Fruit fly (Drosophila melanogaster) whole organism, prepupa: Measurements from ENCODE around the gene Ser12.

Experiments used
- CG11762 ChIP-seq: fragments of 200-800 bp; sonication (Bioruptor generic); optimal IDR thresholded peaks from 3 replicates; lab custom pipeline; 2016; ENCODE audit warnings: missing biosample characterization, missing genetic modification characterization; ENCODE audit not compliant: insufficient read depth
- CG16779 ChIP-seq: fragments of 200-800 bp; sonication (Bioruptor generic); optimal IDR thresholded peaks from 3 replicates; lab custom pipeline; 2017; ENCODE audit warnings: missing biosample characterization, mild to moderate bottlenecking, missing genetic modification characterization
- CG32006 ChIP-seq: fragments of 200-800 bp; sonication (Bioruptor generic); optimal IDR thresholded peaks from 3 replicates; lab custom pipeline; 2017; ENCODE audit warnings: missing biosample characterization, mild to moderate bottlenecking, missing genetic modification characterization
- CG6792 ChIP-seq: fragments of 200-800 bp; sonication (Bioruptor generic); optimal IDR thresholded peaks from 3 replicates; lab custom pipeline; 2016; ENCODE audit warnings: missing biosample characterization, missing genetic modification characterization
- CG6808 ChIP-seq: fragments of 200-800 bp; sonication (Bioruptor generic); optimal IDR thresholded peaks from 3 replicates; lab custom pipeline; 2017; ENCODE audit warnings: missing biosample characterization, missing genetic modification characterization, mild to moderate bottlenecking, moderate library complexity, missing genetic modification reagents
- CG8119 ChIP-seq: fragments of 200-800 bp; sonication (Bioruptor generic); IDR thresholded peaks from 3 replicates; pipeline ENCODE4 v1.3.6; 2022; ENCODE audit warnings: missing biosample characterization, missing genetic modification characterization
- CG9139 ChIP-seq: fragments of 200-800 bp; sonication (Bioruptor generic); optimal IDR thresholded peaks from 3 replicates; lab custom pipeline; 2017; ENCODE audit warnings: missing biosample characterization, mild to moderate bottlenecking, missing genetic modification characterization
- Eip75B ChIP-seq: fragments of 200-800 bp; sonication (Bioruptor generic); optimal IDR thresholded peaks from 3 replicates; lab custom pipeline; 2016; ENCODE audit warnings: missing biosample characterization, missing genetic modification characterization
- Hr38 ChIP-seq: sonication (Bioruptor generic); optimal IDR thresholded peaks from 2 replicates; lab custom pipeline; 2016; ENCODE audit warnings: missing biosample characterization, missing genetic modification characterization
- Hr39 ChIP-seq: fragments of 200-800 bp; sonication (Bioruptor generic); optimal IDR thresholded peaks from 2 replicates; lab custom pipeline; 2016; ENCODE audit warnings: missing biosample characterization, missing genetic modification characterization
- Hr4 ChIP-seq: fragments of 200-800 bp; sonication (Bioruptor generic); optimal IDR thresholded peaks from 3 replicates; lab custom pipeline; 2016; ENCODE audit warnings: missing biosample characterization, missing genetic modification characterization
- Met ChIP-seq: fragments of 200-800 bp; sonication (Bioruptor generic); optimal IDR thresholded peaks from 3 replicates; lab custom pipeline; 2016; ENCODE audit warnings: missing biosample characterization, missing genetic modification characterization
- Sox102F ChIP-seq: fragments of 200-800 bp; sonication (Bioruptor generic); optimal IDR thresholded peaks from 2 replicates; lab custom pipeline; 2016; ENCODE audit warnings: missing biosample characterization, mild to moderate bottlenecking, missing genetic modification characterization
- Sox14 ChIP-seq: fragments of 200-800 bp; sonication (Bioruptor generic); optimal IDR thresholded peaks from 3 replicates; lab custom pipeline; 2016; ENCODE audit warnings: missing biosample characterization, missing genetic modification characterization
- achi ChIP-seq: fragments of 200-800 bp; sonication (Bioruptor generic); optimal IDR thresholded peaks from 3 replicates; lab custom pipeline; 2016; ENCODE audit warnings: missing biosample characterization, missing genetic modification characterization
- acj6 ChIP-seq: fragments of 200-800 bp; sonication (Bioruptor generic); optimal IDR thresholded peaks from 3 replicates; lab custom pipeline; 2016; ENCODE audit warnings: missing biosample characterization, missing genetic modification characterization
- dac ChIP-seq: fragments of 200-800 bp; sonication (Bioruptor generic); optimal IDR thresholded peaks from 2 replicates; lab custom pipeline; 2017; ENCODE audit warnings: missing biosample characterization, mild to moderate bottlenecking, missing genetic modification characterization
- net ChIP-seq: fragments of 200-800 bp; sonication (Bioruptor generic); optimal IDR thresholded peaks from 3 replicates; lab custom pipeline; 2016; ENCODE audit warnings: missing biosample characterization, missing genetic modification characterization
- salr ChIP-seq, 2 experiments: fragments of 200-800 bp; sonication (Bioruptor generic); optimal IDR thresholded peaks; 3 replicates each; lab custom pipeline; 2016 to 2018; ENCODE audit warnings: missing biosample characterization in 2 of 2, missing genetic modification characterization in 2 of 2, mild to moderate bottlenecking in 1 of 2
- svp ChIP-seq: fragments of 200-800 bp; sonication (Bioruptor generic); peaks from one replicate; lab custom pipeline; 2016; ENCODE audit warnings: missing biosample characterization, missing genetic modification characterization
- topi ChIP-seq: fragments of 200-800 bp; sonication (Bioruptor generic); optimal IDR thresholded peaks from 3 replicates; lab custom pipeline; 2016; ENCODE audit warnings: missing biosample characterization, missing genetic modification characterization

Ser12 gene

dm6 chr2L:2201107-2201561 is 49.9 kb downstream of the Ser12 start (continued):
- TF ChIP-seq dac (GFP tag; lab: Kevin White, UChicago) (peak; percentile 89), Met (GFP tag; lab: Kevin White, UChicago) (peak; percentile 83), CG9139 (GFP tag; lab: Kevin White, UChicago) (peak; percentile 65), acj6 (GFP tag; lab: Kevin White, UChicago) (peak; percentile 91), Eip75B (GFP tag; lab: Kevin White, UChicago) (peak; percentile 89), Sox14 (peak; percentile 93), Sox102F (peak; percentile 72), CG8119 (peak; percentile 93), svp (GFP tag; lab: Kevin White, UChicago) (peak; percentile 93), net (GFP tag; lab: Kevin White, UChicago) (peak; percentile 91), CG11762 (GFP tag; lab: Kevin White, UChicago) (peak; percentile 79), topi (GFP tag; lab: Kevin White, UChicago) (peak; percentile 87), CG6808 (GFP tag; lab: Kevin White, UChicago) (peak; percentile 87), Hr4 (GFP tag; lab: Kevin White, UChicago) (peak; percentile 96), CG16779 (tag; lab: Kevin White, UChicago) (peak; percentile 91), Hr38 (GFP tag; lab: Kevin White, UChicago) (no peak), CG6792 (GFP tag; lab: Kevin White, UChicago) (peak; percentile 82), achi (GFP tag; lab: Kevin White, UChicago) (peak; percentile 90), Hr39 (GFP tag; lab: Kevin White, UChicago) (peak; percentile 81), CG32006 (GFP tag; lab: Kevin White, UChicago) (peak; percentile 99), salr (GFP tag; optimal IDR thresholded peaks at IDR 0.05; lab: Kevin White, UChicago) (peak; percentile 75 to 99)
